Worm (Caenorhabditis elegans) whole organism, mixed stage, embryonic: ENCODE results near the gene W02B12.16.

Experiments
- ces-1 ChIP-seq: fragments of 150-350 bp; optimal IDR thresholded peaks from 2 replicates; lab custom pipeline; 2014; ENCODE audit warnings: missing biosample characterization, missing genetic modification reagents, missing genetic modification characterization
- elt-3 ChIP-seq: fragments of 150-350 bp; optimal IDR thresholded peaks from 2 replicates; lab custom pipeline; 2014; ENCODE audit warnings: missing biosample characterization, missing genetic modification characterization
- lin-13 ChIP-seq: fragments of 150-350 bp; optimal IDR thresholded peaks from 2 replicates; lab custom pipeline; 2014; ENCODE audit warnings: missing biosample characterization, missing genetic modification characterization
- lsy-2 ChIP-seq: fragments of 150-350 bp; optimal IDR thresholded peaks from 2 replicates; lab custom pipeline; 2014; ENCODE audit warnings: missing biosample characterization, missing genetic modification characterization
- mab-5 ChIP-seq: fragments of 150-350 bp; optimal IDR thresholded peaks from 2 replicates; lab custom pipeline; 2014; ENCODE audit warnings: missing biosample characterization, missing genetic modification characterization
- mep-1 ChIP-seq: fragments of 150-350 bp; optimal IDR thresholded peaks from 2 replicates; lab custom pipeline; 2017; ENCODE audit warnings: missing biosample characterization, missing genetic modification reagents, missing genetic modification characterization, inconsistent platforms
- nhr-2 ChIP-seq: fragments of 150-350 bp; optimal IDR thresholded peaks from 2 replicates; lab custom pipeline; 2014; ENCODE audit warnings: missing biosample characterization, missing genetic modification characterization
- nhr-237 ChIP-seq: fragments of 150-350 bp; optimal IDR thresholded peaks from 2 replicates; lab custom pipeline; 2014; ENCODE audit warnings: missing biosample characterization, missing genetic modification characterization
- nhr-28 ChIP-seq: fragments of 150-350 bp; optimal IDR thresholded peaks from 2 replicates; lab custom pipeline; 2014; ENCODE audit warnings: missing biosample characterization, missing genetic modification characterization
- nhr-76 ChIP-seq: sonication (generic microtip); optimal IDR thresholded peaks from 2 replicates; lab custom pipeline; 2017; ENCODE audit warnings: missing biosample characterization, missing genetic modification characterization
- sem-2 ChIP-seq: fragments of 200-800 bp; sonication (Bioruptor generic); optimal IDR thresholded peaks from 2 replicates; lab custom pipeline; 2018; ENCODE audit warnings: mild to moderate bottlenecking, missing genetic modification characterization, missing compliant biosample characterization
- snpc-4 ChIP-seq: fragments of 150-350 bp; optimal IDR thresholded peaks from 2 replicates; lab custom pipeline; 2014; ENCODE audit warnings: missing biosample characterization, missing genetic modification characterization
- unc-62 ChIP-seq: fragments of 150-350 bp; optimal IDR thresholded peaks from 2 replicates; lab custom pipeline; 2014; ENCODE audit warnings: missing biosample characterization, missing genetic modification reagents, missing genetic modification characterization
- ztf-11 ChIP-seq: fragments of 150-350 bp; optimal IDR thresholded peaks from 2 replicates; lab custom pipeline; 2014; ENCODE audit warnings: missing biosample characterization, missing genetic modification characterization

DNA sequence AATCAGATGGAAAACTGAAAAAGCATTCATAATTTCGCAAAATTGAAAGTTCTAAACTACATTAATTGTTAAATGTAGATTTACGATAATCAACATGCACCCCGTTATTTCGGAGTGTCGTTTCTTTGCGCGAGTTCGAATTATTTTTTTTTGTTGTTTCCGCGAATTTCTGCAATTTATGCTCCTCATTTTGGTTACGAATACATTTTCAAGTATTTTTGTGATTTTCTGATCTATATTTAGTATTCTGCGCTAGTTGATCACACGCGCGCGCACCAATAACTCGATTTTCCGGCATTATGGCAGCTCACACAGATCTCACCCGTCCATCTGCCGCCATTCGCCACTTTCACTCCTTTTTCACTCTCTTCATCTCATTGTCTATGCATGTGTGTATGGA is 36.0 kb downstream of the W02B12.16 start, which contains the start of gene VW02B12L.2:
- no peak for TF ChIP-seq snpc-4 (tag; lab: Kevin White, UChicago)
- no peak for TF ChIP-seq ztf-11 (tag; lab: Kevin White, UChicago)
- no peak for TF ChIP-seq nhr-28 (tag; lab: Kevin White, UChicago)
- TF ChIP-seq lin-13 (tag; lab: Kevin White, UChicago) = peak; percentile 5
- no peak for TF ChIP-seq nhr-76 (tag; lab: Kevin White, UChicago)
- TF ChIP-seq elt-3 (tag; lab: Kevin White, UChicago) = no peak
- no peak for TF ChIP-seq mab-5 (tag; lab: Kevin White, UChicago)
- TF ChIP-seq unc-62 (GFP tag; lab: Kevin White, UChicago) = no peak
- TF ChIP-seq mep-1 (tag; lab: Kevin White, UChicago) = no peak
- TF ChIP-seq ces-1 (GFP tag; lab: Kevin White, UChicago) = peak; percentile 94
- no peak for TF ChIP-seq nhr-2 (tag; lab: Kevin White, UChicago)
- no peak for TF ChIP-seq nhr-237
- TF ChIP-seq sem-2 (GFP tag; lab: Kevin White, UChicago) = no peak
- no peak for TF ChIP-seq lsy-2 (tag; lab: Kevin White, UChicago)
